Worm (Caenorhabditis elegans): ENCODE data around the gene mpz-4.

DNA sequence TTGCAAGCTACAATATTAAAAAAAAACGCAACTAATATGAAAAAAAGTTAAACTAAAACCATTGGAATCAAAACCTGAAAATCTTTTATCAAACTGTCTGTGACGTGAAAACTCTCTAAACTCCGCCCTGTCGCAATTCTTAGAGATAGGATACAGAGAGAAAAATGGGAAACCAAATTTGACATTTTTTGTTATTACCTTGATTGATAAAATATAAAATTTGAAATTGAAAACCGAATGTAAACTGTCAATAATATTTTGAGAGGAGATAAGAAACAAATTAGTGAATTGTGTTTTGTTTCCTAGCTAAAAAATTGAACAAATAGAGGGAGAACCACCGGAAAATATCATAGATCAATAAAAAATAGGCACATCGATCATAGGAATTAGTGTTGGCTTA is 5.3 kb downstream of the mpz-4 start:
- TF ChIP-seq fos-1 (tag; optimal IDR thresholded peaks at IDR 0.05) (no peak), ama-1 (optimal IDR thresholded peaks at IDR 0.05) (no peak), egl-27 (tag; optimal IDR thresholded peaks at IDR 0.05) (no peak), snpc-4 (tag; optimal IDR thresholded peaks at IDR 0.05) (no peak), nhr-25 (tag; optimal IDR thresholded peaks at IDR 0.05) (no peak), ztf-4 (tag; optimal IDR thresholded peaks at IDR 0.05) (no peak), elt-1 (tag; optimal IDR thresholded peaks at IDR 0.05) (no peak), nhr-237 (tag; optimal IDR thresholded peaks at IDR 0.05) (no peak), mdl-1 (tag; optimal IDR thresholded peaks at IDR 0.05) (no peak), aly-2 (tag; optimal IDR thresholded peaks at IDR 0.05) (no peak), elt-3 (tag; optimal IDR thresholded peaks at IDR 0.05) (no peak), nhr-28 (tag; optimal IDR thresholded peaks at IDR 0.05) (no peak), tbx-2 (tag; optimal IDR thresholded peaks at IDR 0.05) (no peak)

All from whole organism, L3 larva.